Fruit fly (Drosophila melanogaster) whole organism, prepupa: ENCODE data around the gene CG43403.

Experiments
- CG10631 ChIP-seq: fragments of 200-800 bp; sonication (Bioruptor generic); optimal IDR thresholded peaks from 2 replicates; lab custom pipeline; 2016; ENCODE audit warnings: missing biosample characterization, missing genetic modification characterization
- CG11294 ChIP-seq: fragments of 200-800 bp; sonication (Bioruptor generic); IDR thresholded peaks from 2 replicates; pipeline ENCODE4 v1.3.6; 2022; ENCODE audit warnings: missing biosample characterization, missing genetic modification characterization
- CG11762 ChIP-seq: fragments of 200-800 bp; sonication (Bioruptor generic); optimal IDR thresholded peaks from 3 replicates; lab custom pipeline; 2016; ENCODE audit warnings: missing biosample characterization, missing genetic modification characterization; ENCODE audit not compliant: insufficient read depth
- CG15336 ChIP-seq: fragments of 200-800 bp; sonication (Bioruptor generic); IDR thresholded peaks from 2 replicates; pipeline ENCODE4 v1.3.6; 2022; ENCODE audit warnings: missing biosample characterization, missing genetic modification characterization
- CG1621 ChIP-seq: fragments of 200-800 bp; sonication (Bioruptor generic); optimal IDR thresholded peaks from 3 replicates; lab custom pipeline; 2018; ENCODE audit warnings: missing biosample characterization, mild to moderate bottlenecking, missing genetic modification characterization
- CG31627 ChIP-seq: fragments of 200-800 bp; sonication (Bioruptor generic); optimal IDR thresholded peaks from 3 replicates; lab custom pipeline; 2016; ENCODE audit warnings: missing biosample characterization, missing genetic modification characterization
- CG32006 ChIP-seq: fragments of 200-800 bp; sonication (Bioruptor generic); optimal IDR thresholded peaks from 3 replicates; lab custom pipeline; 2017; ENCODE audit warnings: missing biosample characterization, mild to moderate bottlenecking, missing genetic modification characterization
- CG34406 ChIP-seq: fragments of 200-800 bp; sonication (Bioruptor generic); optimal IDR thresholded peaks from 3 replicates; lab custom pipeline; 2016; ENCODE audit warnings: missing biosample characterization, missing genetic modification characterization
- CG4318 ChIP-seq: fragments of 200-800 bp; sonication (Bioruptor generic); optimal IDR thresholded peaks from 3 replicates; lab custom pipeline; 2017; ENCODE audit warnings: missing biosample characterization, mild to moderate bottlenecking, missing genetic modification characterization
- CG6163 ChIP-seq: fragments of 200-800 bp; sonication (Bioruptor generic); IDR thresholded peaks from 3 replicates; pipeline ENCODE4 v1.3.6; 2022; ENCODE audit warnings: missing biosample characterization, missing genetic modification characterization
- CG8119 ChIP-seq: fragments of 200-800 bp; sonication (Bioruptor generic); IDR thresholded peaks from 3 replicates; pipeline ENCODE4 v1.3.6; 2022; ENCODE audit warnings: missing biosample characterization, missing genetic modification characterization
- CG8632 ChIP-seq: fragments of 200-800 bp; sonication (Bioruptor generic); optimal IDR thresholded peaks from 3 replicates; lab custom pipeline; 2016; ENCODE audit warnings: missing biosample characterization, missing genetic modification characterization
- Eip75B ChIP-seq: fragments of 200-800 bp; sonication (Bioruptor generic); optimal IDR thresholded peaks from 3 replicates; lab custom pipeline; 2016; ENCODE audit warnings: missing biosample characterization, missing genetic modification characterization
- Eip78C ChIP-seq: fragments of 200-800 bp; sonication (Bioruptor generic); peaks from one replicate; lab custom pipeline; 2016; ENCODE audit warnings: missing biosample characterization, missing genetic modification characterization
- Ets21C ChIP-seq: fragments of 200-800 bp; sonication (Bioruptor generic); optimal IDR thresholded peaks from 3 replicates; lab custom pipeline; 2016; ENCODE audit warnings: missing biosample characterization, missing genetic modification characterization
- Ets96B ChIP-seq: fragments of 200-800 bp; optimal IDR thresholded peaks from 2 replicates; lab custom pipeline; 2019; ENCODE audit warnings: missing biosample characterization, mild to moderate bottlenecking, missing genetic modification characterization, moderate library complexity
- Gug ChIP-seq: fragments of 200-800 bp; sonication (Bioruptor generic); IDR thresholded peaks from 2 replicates; pipeline ENCODE4 v1.3.6; 2022; ENCODE audit warnings: missing biosample characterization, missing genetic modification characterization
- Hr38 ChIP-seq: sonication (Bioruptor generic); optimal IDR thresholded peaks from 2 replicates; lab custom pipeline; 2016; ENCODE audit warnings: missing biosample characterization, missing genetic modification characterization
- Hr4 ChIP-seq: fragments of 200-800 bp; sonication (Bioruptor generic); optimal IDR thresholded peaks from 3 replicates; lab custom pipeline; 2016; ENCODE audit warnings: missing biosample characterization, missing genetic modification characterization
- Lpt ChIP-seq: fragments of 200-800 bp; sonication (Bioruptor generic); optimal IDR thresholded peaks from 3 replicates; lab custom pipeline; 2016; ENCODE audit warnings: missing biosample characterization, missing genetic modification characterization
- Met ChIP-seq: fragments of 200-800 bp; sonication (Bioruptor generic); optimal IDR thresholded peaks from 3 replicates; lab custom pipeline; 2016; ENCODE audit warnings: missing biosample characterization, missing genetic modification characterization
- Smox ChIP-seq: fragments of 200-800 bp; sonication (Bioruptor generic); optimal IDR thresholded peaks from 3 replicates; lab custom pipeline; 2016; ENCODE audit warnings: missing biosample characterization, missing genetic modification characterization
- Sox102F ChIP-seq: fragments of 200-800 bp; sonication (Bioruptor generic); optimal IDR thresholded peaks from 2 replicates; lab custom pipeline; 2016; ENCODE audit warnings: missing biosample characterization, mild to moderate bottlenecking, missing genetic modification characterization
- acj6 ChIP-seq: fragments of 200-800 bp; sonication (Bioruptor generic); optimal IDR thresholded peaks from 3 replicates; lab custom pipeline; 2016; ENCODE audit warnings: missing biosample characterization, missing genetic modification characterization
- eg ChIP-seq: fragments of 200-800 bp; sonication (Bioruptor generic); IDR thresholded peaks from 3 replicates; pipeline ENCODE4 v1.3.6; 2022; ENCODE audit warnings: missing biosample characterization, missing genetic modification characterization
- esn ChIP-seq: fragments of 200-800 bp; sonication (Bioruptor generic); optimal IDR thresholded peaks from 2 replicates; lab custom pipeline; 2016; ENCODE audit warnings: missing biosample characterization, mild to moderate bottlenecking, missing genetic modification characterization, moderate library complexity
- fd85E ChIP-seq: fragments of 200-800 bp; sonication (Bioruptor generic); optimal IDR thresholded peaks from 3 replicates; lab custom pipeline; 2016; ENCODE audit warnings: missing biosample characterization, missing genetic modification characterization
- lz ChIP-seq: fragments of 200-800 bp; sonication (Bioruptor generic); optimal IDR thresholded peaks from 3 replicates; lab custom pipeline; 2016; ENCODE audit warnings: missing biosample characterization, missing genetic modification characterization
- pdm3 ChIP-seq: fragments of 200-800 bp; sonication (Bioruptor generic); optimal IDR thresholded peaks from 3 replicates; lab custom pipeline; 2016; ENCODE audit warnings: missing biosample characterization, missing genetic modification characterization
- spab ChIP-seq: fragments of 200-800 bp; sonication (Bioruptor generic); optimal IDR thresholded peaks from 2 replicates; lab custom pipeline; 2017; ENCODE audit warnings: missing biosample characterization, mild to moderate bottlenecking, missing genetic modification characterization, missing genetic modification reagents
- svp ChIP-seq: fragments of 200-800 bp; sonication (Bioruptor generic); peaks from one replicate; lab custom pipeline; 2016; ENCODE audit warnings: missing biosample characterization, missing genetic modification characterization
- vri ChIP-seq: fragments of 200-800 bp; sonication (Bioruptor generic); optimal IDR thresholded peaks from 3 replicates; lab custom pipeline; 2016; ENCODE audit warnings: missing biosample characterization, mild to moderate bottlenecking, missing genetic modification characterization

The CG43403 gene

DNA sequence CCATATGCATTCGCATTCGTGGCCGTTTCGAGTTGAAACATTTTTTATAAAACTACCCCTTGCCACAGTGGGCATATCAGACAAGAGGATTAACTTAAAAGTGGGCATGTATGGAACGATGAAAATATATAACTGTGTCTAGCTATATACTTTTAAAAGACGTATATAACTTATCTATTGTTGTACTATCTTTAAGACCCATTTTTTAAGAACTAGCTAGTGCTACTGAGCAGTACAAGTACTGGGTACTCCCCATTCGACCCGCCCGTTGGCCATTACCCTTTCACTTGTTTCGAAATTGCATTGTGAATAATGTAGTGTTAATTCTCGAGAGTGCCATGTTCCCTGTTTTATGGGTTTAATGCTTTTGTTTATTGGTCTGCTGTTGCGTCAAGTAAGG is 13.3 kb upstream of the CG43403 start (continued):
- TF ChIP-seq eg (no peak), lz (GFP tag; lab: Kevin White, UChicago) (peak; percentile 10), Met (GFP tag; lab: Kevin White, UChicago) (peak; percentile 30), Ets96B (tag; lab: Kevin White, UChicago) (peak; percentile 3), esn (GFP tag; lab: Kevin White, UChicago) (no peak), spab (GFP tag; lab: Kevin White, UChicago) (no peak), fd85E (GFP tag; lab: Kevin White, UChicago) (no peak)

DNA sequence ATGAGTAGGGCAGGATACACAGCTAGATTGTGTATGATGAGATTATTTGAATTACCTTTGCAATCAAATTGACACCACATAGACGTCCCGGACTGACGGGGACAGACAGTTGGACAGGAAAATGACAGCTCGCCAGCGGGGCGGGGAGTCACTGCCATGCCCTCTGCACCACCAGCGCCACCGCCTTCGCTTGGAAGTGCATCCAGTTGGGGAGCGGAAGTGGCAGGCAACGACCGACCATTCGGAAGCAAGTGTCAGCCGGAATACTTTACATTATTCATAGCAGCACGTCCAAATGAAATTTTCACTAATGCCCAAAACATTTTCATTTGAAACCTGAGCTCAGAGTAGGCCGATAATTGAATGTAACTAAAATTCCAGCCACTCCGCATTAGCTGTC is 10.3 kb upstream of the CG43403 start, which contains the start of gene CG15395:
CG15395 (plus strand) TSS at position 301 of the 400 bp plus-strand sequence.
- no peak for TF ChIP-seq CG32006 (GFP tag; lab: Kevin White, UChicago)
- TF ChIP-seq Eip75B (GFP tag; lab: Kevin White, UChicago) = no peak

DNA sequence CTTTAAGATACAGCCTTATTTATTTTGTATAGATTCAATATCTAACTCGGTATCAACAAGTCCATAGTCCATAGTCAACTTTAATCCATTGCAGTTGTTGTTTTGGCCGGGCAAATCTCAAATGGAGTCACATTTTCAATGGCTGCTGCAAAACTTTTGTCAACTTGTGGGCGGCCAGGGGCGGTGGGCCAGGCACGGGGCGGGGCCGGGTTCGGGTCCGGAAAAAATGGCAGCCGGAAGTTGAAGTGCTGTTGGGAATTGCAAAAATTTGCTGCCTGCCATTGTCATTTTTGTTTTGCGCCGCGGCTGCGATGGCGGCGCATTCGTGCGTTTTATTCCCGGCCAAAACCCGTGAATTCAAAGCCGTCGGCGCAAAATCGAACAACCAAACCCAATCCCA is 4.0 kb downstream of the CG43403 start:
- no peak for TF ChIP-seq CG11294
- no peak for TF ChIP-seq CG31627 (GFP tag; lab: Kevin White, UChicago)
- TF ChIP-seq pdm3 (GFP tag; lab: Kevin White, UChicago) = no peak
- TF ChIP-seq Smox (GFP tag; lab: Kevin White, UChicago) = no peak
- TF ChIP-seq CG8632 (GFP tag; lab: Kevin White, UChicago) = no peak
- TF ChIP-seq Sox102F (GFP tag; lab: Kevin White, UChicago) = no peak
- no peak for TF ChIP-seq Hr4 (GFP tag; lab: Kevin White, UChicago)
- TF ChIP-seq CG15336 (GFP tag; lab: Robert Waterston, UW) = no peak
- TF ChIP-seq CG1621 (tag; lab: Kevin White, UChicago) = no peak

DNA sequence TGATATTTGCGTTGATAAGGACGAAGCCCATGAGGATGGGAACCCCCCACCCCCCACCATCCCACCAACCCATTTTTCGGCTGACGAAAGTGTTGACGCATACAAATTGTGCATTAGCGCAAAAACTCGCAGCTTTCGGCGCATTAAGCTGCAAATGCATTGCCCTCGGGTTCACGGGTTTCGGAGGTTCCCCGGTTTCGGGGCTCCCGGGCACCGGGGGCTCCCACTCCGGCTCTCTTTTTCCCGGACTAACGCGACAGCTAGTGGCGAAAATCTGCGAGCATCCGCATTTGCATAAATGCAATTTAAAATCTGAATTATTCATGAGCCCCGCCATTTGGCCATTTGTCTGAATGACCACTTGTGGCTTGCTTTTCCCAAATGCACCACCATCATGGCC is 7.5 kb downstream of the CG43403 start:
- TF ChIP-seq CG34406 (GFP tag; lab: Kevin White, UChicago) = no peak
- no peak for TF ChIP-seq CG31627 (GFP tag; lab: Kevin White, UChicago)
- no peak for TF ChIP-seq Ets96B (tag; lab: Kevin White, UChicago)
- TF ChIP-seq Lpt (GFP tag; lab: Kevin White, UChicago) = no peak
- TF ChIP-seq vri = no peak

DNA sequence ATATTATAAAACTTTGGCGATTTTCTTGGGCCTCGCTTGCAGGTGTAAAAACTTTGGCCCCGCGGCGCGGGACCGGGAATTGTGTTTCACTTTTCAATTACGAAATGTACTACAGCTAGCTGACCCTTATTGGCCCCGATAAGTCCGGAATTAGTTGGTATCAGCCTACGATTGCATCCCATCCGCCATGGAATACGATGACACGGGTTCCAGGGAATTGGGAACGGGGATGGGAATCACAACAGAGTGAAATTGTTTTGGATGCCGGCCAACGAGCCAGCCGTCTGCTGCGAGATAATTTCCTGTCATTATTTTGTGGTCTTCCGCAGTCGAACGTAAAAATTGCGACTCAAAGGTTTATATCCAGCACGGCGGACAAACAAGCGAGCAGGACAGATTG is 8.8 kb downstream of the CG43403 start:
- TF ChIP-seq vri (no peak), Hr38 (GFP tag; lab: Kevin White, UChicago) (no peak), eg (no peak), CG1621 (tag; lab: Kevin White, UChicago) (no peak), fd85E (GFP tag; lab: Kevin White, UChicago) (no peak), CG15336 (GFP tag; lab: Robert Waterston, UW) (no peak), CG11762 (GFP tag; lab: Kevin White, UChicago) (no peak), CG4318 (GFP tag; lab: Kevin White, UChicago) (no peak), Gug (GFP tag; lab: Robert Waterston, UW) (no peak), Ets21C (no peak), CG6163 (GFP tag; lab: Robert Waterston, UW) (no peak), CG8119 (GFP tag; lab: Robert Waterston, UW) (no peak), Eip78C (GFP tag; lab: Kevin White, UChicago) (no peak), lz (GFP tag; lab: Kevin White, UChicago) (no peak), CG10631 (no peak), acj6 (no peak), Met (GFP tag; lab: Kevin White, UChicago) (no peak), CG11294 (no peak), svp (no peak), pdm3 (GFP tag; lab: Kevin White, UChicago) (no peak)
